Worm (Caenorhabditis elegans) whole organism, L3 larva: Measurements from ENCODE around the gene nep-11.
A peak's percentile ranks its signal among the peaks of the same experiment; 100 is the strongest.

Experiments used
- ama-1 ChIP-seq: fragments of 150-350 bp; optimal IDR thresholded peaks from 2 replicates; lab custom pipeline; 2018
- ceh-16 ChIP-seq: sonication (generic microtip); optimal IDR thresholded peaks from 2 replicates; lab custom pipeline; 2017; ENCODE audit warnings: missing biosample characterization, missing genetic modification characterization
- ceh-28 ChIP-seq: fragments of 150-350 bp; optimal IDR thresholded peaks from 2 replicates; lab custom pipeline; 2014; ENCODE audit warnings: missing biosample characterization, missing genetic modification reagents, missing genetic modification characterization
- fkh-10 ChIP-seq: sonication (generic microtip); optimal IDR thresholded peaks from 2 replicates; lab custom pipeline; 2017; ENCODE audit warnings: missing biosample characterization, missing genetic modification reagents, missing genetic modification characterization
- fos-1 ChIP-seq: fragments of 150-350 bp; optimal IDR thresholded peaks from 2 replicates; lab custom pipeline; 2014; ENCODE audit warnings: missing biosample characterization, missing genetic modification characterization
- mdl-1 ChIP-seq: fragments of 150-350 bp; optimal IDR thresholded peaks from 2 replicates; lab custom pipeline; 2014; ENCODE audit warnings: missing biosample characterization, missing genetic modification characterization
- nhr-11 ChIP-seq: fragments of 150-350 bp; optimal IDR thresholded peaks from 2 replicates; lab custom pipeline; 2014; ENCODE audit warnings: missing biosample characterization, missing genetic modification characterization
- nhr-237 ChIP-seq: fragments of 150-350 bp; optimal IDR thresholded peaks from 2 replicates; lab custom pipeline; 2014; ENCODE audit warnings: missing biosample characterization, missing genetic modification characterization
- nhr-77 ChIP-seq: fragments of 150-350 bp; optimal IDR thresholded peaks from 2 replicates; lab custom pipeline; 2014; ENCODE audit warnings: missing biosample characterization, missing genetic modification characterization
- pqm-1 ChIP-seq: fragments of 150-350 bp; optimal IDR thresholded peaks from 2 replicates; lab custom pipeline; 2017; ENCODE audit warnings: missing biosample characterization, missing genetic modification characterization, inconsistent platforms

- TF ChIP-seq ceh-16 (tag; lab: Kevin White, UChicago) (no peak), fkh-10 (GFP tag; lab: Kevin White, UChicago) (peak; percentile 3), ceh-28 (tag; lab: Kevin White, UChicago) (no peak), pqm-1 (tag; lab: Kevin White, UChicago) (no peak), nhr-77 (tag; lab: Kevin White, UChicago) (no peak), nhr-11 (tag; lab: Kevin White, UChicago) (no peak), nhr-237 (no peak), mdl-1 (tag; lab: Kevin White, UChicago) (no peak), fos-1 (tag; lab: Kevin White, UChicago) (no peak), ama-1 (no peak)
Observed at ce11 chrII:3428158-3428704, 2.9 kb upstream of the nep-11 start.
